Fruit fly (Drosophila melanogaster): ENCODE data around the gene sds22.
A peak's percentile ranks its signal among the peaks of the same experiment; 100 is the strongest.

The sds22 gene

dm6 chr3R:17386168-17386819, 5.1 kb upstream of the sds22 start (continued):
- TF ChIP-seq crp (GFP tag; optimal IDR thresholded peaks at IDR 0.05) (no peak), Tbp (GFP tag; optimal IDR thresholded peaks at IDR 0.05) (no peak), HLH54F (GFP tag; optimal IDR thresholded peaks at IDR 0.05) (peak; percentile 21), pfk (GFP tag; optimal IDR thresholded peaks at IDR 0.05) (no peak), ato (GFP tag; IDR thresholded peaks at IDR 0.05; ENCODE audit: partially characterized antibody) (no peak), tx (GFP tag; optimal IDR thresholded peaks at IDR 0.05) (no peak), CG11695 (GFP tag; IDR thresholded peaks at IDR 0.05) (peak; percentile 61; the same call in 1 of the 3 replicates), C15 (GFP tag; IDR thresholded peaks at IDR 0.05) (no peak; the same call in 2 of the 3 replicates), p53 (GFP tag; optimal IDR thresholded peaks at IDR 0.05) (no peak), Kr (GFP tag; optimal IDR thresholded peaks at IDR 0.05) (no peak), CG7357 (GFP tag; IDR thresholded peaks at IDR 0.05) (peak; percentile 57; the same call in 1 of the 3 replicates), CG11085 (GFP tag; IDR thresholded peaks at IDR 0.05) (peak; percentile 9; the same call in 1 of the 2 replicates), corto (GFP tag; optimal IDR thresholded peaks at IDR 0.05) (no peak), gcm (GFP tag; optimal IDR thresholded peaks at IDR 0.05) (peak; percentile 48), B-H1 (GFP tag; IDR thresholded peaks at IDR 0.05) (peak; percentile 74), psq (GFP tag; optimal IDR thresholded peaks at IDR 0.05) (no peak), z (GFP tag; IDR thresholded peaks at IDR 0.05) (no peak), fd96Cb (tag; optimal IDR thresholded peaks at IDR 0.05) (peak; percentile 83), CG11696 (GFP tag; IDR thresholded peaks at IDR 0.05) (no peak), ATbp (GFP tag; optimal IDR thresholded peaks at IDR 0.05) (peak; percentile 77), H15 (GFP tag; IDR thresholded peaks at IDR 0.05) (peak; percentile 76), pnt (GFP tag; optimal IDR thresholded peaks at IDR 0.05) (peak; percentile 32), CG17361 (GFP tag; IDR thresholded peaks at IDR 0.05) (peak; percentile 63; the same call in 2 of the 3 replicates), Adf1 (GFP tag; IDR thresholded peaks at IDR 0.05) (no peak), br (optimal IDR thresholded peaks at IDR 0.05) (no peak), Dll (GFP tag; IDR thresholded peaks at IDR 0.05; ENCODE audit: partially characterized antibody) (no peak), CG10979 (tag; optimal IDR thresholded peaks at IDR 0.05) (peak; percentile 80), Atf6 (GFP tag; IDR thresholded peaks at IDR 0.05) (peak; percentile 65), HmgD (GFP tag; optimal IDR thresholded peaks at IDR 0.05) (no peak), Nf-YB (GFP tag; optimal IDR thresholded peaks at IDR 0.05) (peak; percentile 34), CG8944 (GFP tag; optimal IDR thresholded peaks at IDR 0.05) (peak; percentile 32), mirr (GFP tag; optimal IDR thresholded peaks at IDR 0.05) (no peak), abd-A (tag; optimal IDR thresholded peaks at IDR 0.05) (no peak), Sox100B (GFP tag; optimal IDR thresholded peaks at IDR 0.05) (peak; percentile 73), so (GFP tag; IDR thresholded peaks at IDR 0.05) (peak; percentile 73; the same call in 1 of the 3 replicates), Neu2 (GFP tag; optimal IDR thresholded peaks at IDR 0.05; ENCODE audit: borderline replicate concordance) (no peak), Hr51 (GFP tag; optimal IDR thresholded peaks at IDR 0.05) (peak in 1 of 2 experiments; percentile 72), nmo (GFP tag; optimal IDR thresholded peaks at IDR 0.05) (peak; percentile 74), YL-1 (GFP tag; optimal IDR thresholded peaks at IDR 0.05) (peak; percentile 32), Hmx (GFP tag; optimal IDR thresholded peaks at IDR 0.05) (no peak), CG3407 (GFP tag; optimal IDR thresholded peaks at IDR 0.05) (peak; percentile 66), Six4 (GFP tag; optimal IDR thresholded peaks at IDR 0.05) (peak; percentile 49), CTCF (GFP tag; optimal IDR thresholded peaks at IDR 0.05) (no peak), sr (GFP tag; IDR thresholded peaks at IDR 0.05) (0 out of 3 replicates have a peak, but pooled peaks have one; percentile 18), CG3838 (GFP tag; optimal IDR thresholded peaks at IDR 0.05) (no peak), CG15696 (tag; optimal IDR thresholded peaks at IDR 0.05) (peak; percentile 42), CG9817 (tag; optimal IDR thresholded peaks at IDR 0.05) (peak; percentile 58), CG6683 (GFP tag; optimal IDR thresholded peaks at IDR 0.05) (no peak), CG4730 (GFP tag; IDR thresholded peaks at IDR 0.05) (peak; percentile 35; the same call in 1 of the 2 replicates), Hmr (GFP tag; optimal IDR thresholded peaks at IDR 0.05) (peak; percentile 30)

Data from whole organism, embryonic.